Worm (Caenorhabditis elegans) whole organism, mixed stage, embryonic: ENCODE results near the gene prmt-4.

Source experiments
- blmp-1 ChIP-seq: fragments of 150-350 bp; optimal IDR thresholded peaks from 2 replicates; lab custom pipeline; 2014; ENCODE audit warnings: missing biosample characterization, missing genetic modification characterization
- ceh-39 ChIP-seq: fragments of 150-350 bp; optimal IDR thresholded peaks from 2 replicates; lab custom pipeline; 2014; ENCODE audit warnings: missing biosample characterization, missing genetic modification characterization
- ces-1 ChIP-seq: fragments of 150-350 bp; optimal IDR thresholded peaks from 2 replicates; lab custom pipeline; 2014; ENCODE audit warnings: missing biosample characterization, missing genetic modification reagents, missing genetic modification characterization
- elt-1 ChIP-seq: sonication (generic microtip); optimal IDR thresholded peaks from 2 replicates; lab custom pipeline; 2017; ENCODE audit warnings: missing genetic modification characterization, mild to moderate bottlenecking, missing compliant biosample characterization, antibody characterized with exemption, moderate library complexity, borderline replicate concordance; ENCODE audit not compliant: insufficient read depth
- lin-32 ChIP-seq: fragments of 200-800 bp; sonication (Bioruptor generic); optimal IDR thresholded peaks from 2 replicates; lab custom pipeline; 2018; ENCODE audit warnings: mild to moderate bottlenecking, missing genetic modification characterization, missing compliant biosample characterization
- nhr-12 ChIP-seq: fragments of 150-350 bp; optimal IDR thresholded peaks from 2 replicates; lab custom pipeline; 2014; ENCODE audit warnings: missing biosample characterization, missing genetic modification characterization
- nhr-237 ChIP-seq: fragments of 150-350 bp; optimal IDR thresholded peaks from 2 replicates; lab custom pipeline; 2014; ENCODE audit warnings: missing biosample characterization, missing genetic modification characterization
- nhr-28 ChIP-seq: fragments of 150-350 bp; optimal IDR thresholded peaks from 2 replicates; lab custom pipeline; 2014; ENCODE audit warnings: missing biosample characterization, missing genetic modification characterization
- nhr-76 ChIP-seq: sonication (generic microtip); optimal IDR thresholded peaks from 2 replicates; lab custom pipeline; 2017; ENCODE audit warnings: missing biosample characterization, missing genetic modification characterization
- unc-120 ChIP-seq: sonication (generic microtip); optimal IDR thresholded peaks from 2 replicates; lab custom pipeline; 2017; ENCODE audit warnings: missing genetic modification characterization, missing compliant biosample characterization; ENCODE audit not compliant: poor library complexity, severe bottlenecking
- unc-39 ChIP-seq: fragments of 150-350 bp; optimal IDR thresholded peaks from 2 replicates; lab custom pipeline; 2014; ENCODE audit warnings: missing biosample characterization, missing genetic modification characterization
- unc-62 ChIP-seq: fragments of 150-350 bp; optimal IDR thresholded peaks from 2 replicates; lab custom pipeline; 2014; ENCODE audit warnings: missing biosample characterization, missing genetic modification reagents, missing genetic modification characterization
- ztf-11 ChIP-seq: fragments of 150-350 bp; optimal IDR thresholded peaks from 2 replicates; lab custom pipeline; 2014; ENCODE audit warnings: missing biosample characterization, missing genetic modification characterization

- TF ChIP-seq unc-62 (GFP tag; lab: Kevin White, UChicago) (no peak), nhr-237 (tag; lab: Kevin White, UChicago) (no peak), blmp-1 (tag; lab: Kevin White, UChicago) (no peak), ces-1 (GFP tag; lab: Kevin White, UChicago) (no peak), elt-1 (no peak), nhr-28 (no peak), nhr-76 (no peak), unc-39 (tag; lab: Kevin White, UChicago) (no peak), ceh-39 (tag; lab: Kevin White, UChicago) (no peak), lin-32 (GFP tag; lab: Kevin White, UChicago) (no peak), nhr-12 (tag; lab: Kevin White, UChicago) (no peak), ztf-11 (tag; lab: Kevin White, UChicago) (no peak), unc-120 (no peak)
Observed at ce11 chrIV:570799-571300, 32.6 kb downstream of the prmt-4 start, which contains the start of gene F56A11.5.
